Worm (Caenorhabditis elegans) whole organism, L4 larva: ENCODE measurements around the gene T03G6.7.

Experiments used
- F26F4.8 ChIP-seq: fragments of 200-800 bp; sonication (Bioruptor generic); conservative IDR thresholded peaks from 2 replicates; pipeline ENCODE4 v1.3.6; 2022; ENCODE audit warnings: missing genetic modification characterization, missing compliant biosample characterization
- F37D6.2 ChIP-seq: sonication (generic microtip); optimal IDR thresholded peaks from 2 replicates; lab custom pipeline; 2016; ENCODE audit warnings: mild to moderate bottlenecking, missing genetic modification characterization, missing compliant biosample characterization
- F49E8.2 ChIP-seq: sonication (generic microtip); optimal IDR thresholded peaks from 2 replicates; lab custom pipeline; 2016; ENCODE audit warnings: missing compliant biosample characterization, mild to moderate bottlenecking, missing genetic modification characterization, borderline replicate concordance
- R02D3.7 ChIP-seq: fragments of 150-350 bp; sonication (generic microtip); optimal IDR thresholded peaks from 3 replicates; lab custom pipeline; 2014; ENCODE audit warnings: missing biosample characterization, missing genetic modification characterization
- T26A8.4 ChIP-seq: fragments of 200-800 bp; sonication (Bioruptor generic); IDR thresholded peaks from 2 replicates; pipeline ENCODE4 v1.3.6; 2022; ENCODE audit warnings: missing genetic modification characterization, missing compliant biosample characterization
- Y105C5A.15 ChIP-seq: fragments of 200-800 bp; sonication (Bioruptor generic); IDR thresholded peaks from 2 replicates; pipeline ENCODE4 v1.3.6; 2022; ENCODE audit warnings: missing genetic modification characterization, missing compliant biosample characterization
- Y5F2A.4 ChIP-seq: fragments of 200-800 bp; sonication (Bioruptor generic); optimal IDR thresholded peaks from 2 replicates; lab custom pipeline; 2018; ENCODE audit warnings: mild to moderate bottlenecking, missing genetic modification characterization, missing compliant biosample characterization
- Y75B8A.6 ChIP-seq: fragments of 200-800 bp; sonication (Bioruptor generic); IDR thresholded peaks from 2 replicates; pipeline ENCODE4 v1.3.6; 2022; ENCODE audit warnings: missing genetic modification reagents, missing genetic modification characterization, missing compliant biosample characterization
- ZK337.2 ChIP-seq: fragments of 200-800 bp; sonication (Bioruptor generic); IDR thresholded peaks from 2 replicates; pipeline ENCODE4 v1.3.6; 2022; ENCODE audit warnings: missing genetic modification reagents, missing genetic modification characterization, missing compliant biosample characterization
- ZK546.5 ChIP-seq, 2 experiments: sonication (generic microtip); optimal IDR thresholded peaks; 2 replicates each; lab custom pipeline; 2017; ENCODE audit warnings: missing biosample characterization in 2 of 2, missing genetic modification characterization in 2 of 2
- aly-2 ChIP-seq: sonication (generic microtip); optimal IDR thresholded peaks from 2 replicates; lab custom pipeline; 2018; ENCODE audit warnings: missing biosample characterization, missing genetic modification characterization
- attf-4 ChIP-seq: sonication (generic microtip); optimal IDR thresholded peaks from 3 replicates; lab custom pipeline; 2017; ENCODE audit warnings: missing biosample characterization, missing genetic modification characterization
- ceh-28 ChIP-seq: fragments of 150-350 bp; optimal IDR thresholded peaks from 2 replicates; lab custom pipeline; 2014; ENCODE audit warnings: missing biosample characterization, missing genetic modification reagents, missing genetic modification characterization
- ceh-62 ChIP-seq: sonication (generic microtip); optimal IDR thresholded peaks from 2 replicates; lab custom pipeline; 2017; ENCODE audit warnings: missing biosample characterization, missing genetic modification characterization
- ceh-82 ChIP-seq: sonication (generic microtip); optimal IDR thresholded peaks from 2 replicates; lab custom pipeline; 2017; ENCODE audit warnings: missing biosample characterization, missing genetic modification characterization
- cey-2 ChIP-seq: sonication (generic microtip); optimal IDR thresholded peaks from 3 replicates; lab custom pipeline; 2017; ENCODE audit warnings: missing genetic modification characterization, mild to moderate bottlenecking, missing compliant biosample characterization, antibody characterized with exemption, borderline replicate concordance; ENCODE audit not compliant: insufficient read depth
- daf-12 ChIP-seq: fragments of 150-350 bp; optimal IDR thresholded peaks from 2 replicates; lab custom pipeline; 2014; ENCODE audit warnings: missing biosample characterization, missing genetic modification reagents, missing genetic modification characterization
- daf-16 ChIP-seq, 3 experiments: sonication (generic microtip); optimal IDR thresholded peaks; 2 replicates each; lab custom pipeline; 2016 to 2017; ENCODE audit warnings: missing genetic modification characterization in 3 of 3, missing genetic modification reagents in 3 of 3, mild to moderate bottlenecking in 2 of 3, missing compliant biosample characterization in 2 of 3, missing biosample characterization in 1 of 3, moderate library complexity in 1 of 3
- dmd-8 ChIP-seq: fragments of 200-800 bp; sonication (Bioruptor generic); IDR thresholded peaks from 2 replicates; pipeline ENCODE4 v1.3.6; 2022; ENCODE audit warnings: missing genetic modification characterization, missing compliant biosample characterization
- dmd-9 ChIP-seq: fragments of 200-800 bp; sonication (Bioruptor generic); IDR thresholded peaks from 2 replicates; pipeline ENCODE4 v1.3.6; 2022; ENCODE audit warnings: missing genetic modification reagents, missing genetic modification characterization, missing compliant biosample characterization
- duxl-1 ChIP-seq: sonication (generic microtip); optimal IDR thresholded peaks from 2 replicates; lab custom pipeline; 2016; ENCODE audit warnings: mild to moderate bottlenecking, missing genetic modification characterization, moderate library complexity, missing compliant biosample characterization; ENCODE audit not compliant: poor library complexity
- dve-1 ChIP-seq: sonication (generic microtip); optimal IDR thresholded peaks from 2 replicates; lab custom pipeline; 2017; ENCODE audit warnings: antibody characterized with exemption, mild to moderate bottlenecking, missing genetic modification characterization, missing compliant biosample characterization; ENCODE audit not compliant: insufficient read depth
- fkh-10 ChIP-seq: fragments of 150-350 bp; optimal IDR thresholded peaks from 2 replicates; lab custom pipeline; 2014; ENCODE audit warnings: missing biosample characterization, missing genetic modification reagents, missing genetic modification characterization
- fos-1 ChIP-seq: fragments of 150-350 bp; optimal IDR thresholded peaks from 2 replicates; lab custom pipeline; 2014; ENCODE audit warnings: missing biosample characterization, missing genetic modification characterization
- hif-1 ChIP-seq, 2 experiments: sonication (generic microtip); optimal IDR thresholded peaks; 2 replicates each; lab custom pipeline; 2016 to 2017; ENCODE audit warnings: missing compliant biosample characterization in 2 of 2, missing genetic modification characterization in 2 of 2, missing genetic modification reagents in 2 of 2, missing genotype in 2 of 2, mild to moderate bottlenecking in 1 of 2
- hlh-11 ChIP-seq: fragments of 200-800 bp; sonication (Bioruptor generic); optimal IDR thresholded peaks from 2 replicates; lab custom pipeline; 2018; ENCODE audit warnings: mild to moderate bottlenecking, missing genetic modification characterization, missing compliant biosample characterization
- hlh-30 ChIP-seq: sonication (generic microtip); optimal IDR thresholded peaks from 2 replicates; lab custom pipeline; 2017; ENCODE audit warnings: antibody characterized with exemption, mild to moderate bottlenecking, missing genetic modification characterization, missing compliant biosample characterization; ENCODE audit not compliant: insufficient read depth
- lin-13 ChIP-seq: fragments of 150-350 bp; optimal IDR thresholded peaks from 2 replicates; lab custom pipeline; 2014; ENCODE audit warnings: missing biosample characterization, missing genetic modification reagents, missing genetic modification characterization
- lin-15B ChIP-seq: fragments of 150-350 bp; sonication (generic microtip); optimal IDR thresholded peaks from 3 replicates; lab custom pipeline; 2014; ENCODE audit warnings: missing biosample characterization, missing genetic modification characterization
- lsy-2 ChIP-seq, 2 experiments: fragments of 150-350 bp in 1 of 2; sonication (generic microtip) in 1 of 2; optimal IDR thresholded peaks; 2 replicates each; lab custom pipeline; 2014 to 2017; ENCODE audit warnings: missing biosample characterization in 2 of 2, missing genetic modification characterization in 2 of 2
- madf-5 ChIP-seq, 2 experiments: fragments of 200-800 bp; sonication (Bioruptor generic); IDR thresholded peaks; 2 replicates each; pipeline ENCODE4 v1.3.6; 2022; ENCODE audit warnings: missing compliant biosample characterization in 2 of 2, missing genetic modification characterization in 2 of 2
- mes-2 ChIP-seq: sonication (generic microtip); optimal IDR thresholded peaks from 2 replicates; lab custom pipeline; 2016; ENCODE audit warnings: missing genotype, mild to moderate bottlenecking, missing genetic modification characterization, missing compliant biosample characterization; ENCODE audit not compliant: poor library complexity, severe bottlenecking
- mxl-3 ChIP-seq: fragments of 200-800 bp; sonication (Bioruptor generic); optimal IDR thresholded peaks from 2 replicates; lab custom pipeline; 2018; ENCODE audit warnings: mild to moderate bottlenecking, missing genetic modification characterization, missing compliant biosample characterization
- nhr-11 ChIP-seq: fragments of 150-350 bp; optimal IDR thresholded peaks from 2 replicates; lab custom pipeline; 2014; ENCODE audit warnings: missing biosample characterization, missing genetic modification characterization
- nhr-237 ChIP-seq: sonication (generic microtip); optimal IDR thresholded peaks from 2 replicates; lab custom pipeline; 2017; ENCODE audit warnings: missing biosample characterization, missing genetic modification characterization
- nhr-25 ChIP-seq: sonication (generic microtip); optimal IDR thresholded peaks from 2 replicates; lab custom pipeline; 2017; ENCODE audit warnings: missing genetic modification characterization, mild to moderate bottlenecking, missing compliant biosample characterization, antibody characterized with exemption, moderate library complexity, borderline replicate concordance; ENCODE audit not compliant: insufficient read depth
- nhr-28 ChIP-seq: fragments of 150-350 bp; optimal IDR thresholded peaks from 2 replicates; lab custom pipeline; 2014; ENCODE audit warnings: missing biosample characterization, missing genetic modification characterization
- nhr-42 ChIP-seq: fragments of 200-800 bp; sonication (Bioruptor generic); IDR thresholded peaks from 2 replicates; pipeline ENCODE4 v1.3.6; 2022; ENCODE audit warnings: missing genetic modification characterization, missing compliant biosample characterization
- nhr-77 ChIP-seq: fragments of 150-350 bp; optimal IDR thresholded peaks from 2 replicates; lab custom pipeline; 2014; ENCODE audit warnings: missing biosample characterization, missing genetic modification characterization
- pha-4 ChIP-seq, 2 experiments: fragments of 150-350 bp in 1 of 2; fragments of 200-800 bp in 1 of 2; sonication (Bioruptor generic) in 1 of 2; IDR thresholded peaks in 1 of 2; optimal IDR thresholded peaks in 1 of 2; 2 replicates each; pipeline versions ENCODE4 v1.3.6 to Lab custom; 2014 to 2022; ENCODE audit warnings: missing genetic modification characterization in 2 of 2, missing genetic modification reagents in 2 of 2, missing biosample characterization in 1 of 2, missing compliant biosample characterization in 1 of 2
- pqm-1 ChIP-seq: sonication (generic microtip); optimal IDR thresholded peaks from 2 replicates; lab custom pipeline; 2017; ENCODE audit warnings: missing biosample characterization, missing genetic modification characterization
- rbr-2 ChIP-seq: sonication (generic microtip); optimal IDR thresholded peaks from 2 replicates; lab custom pipeline; 2016; ENCODE audit warnings: missing genotype, missing genetic modification characterization, missing compliant biosample characterization
- spr-1 ChIP-seq: sonication (generic microtip); optimal IDR thresholded peaks from 2 replicates; lab custom pipeline; 2016; ENCODE audit warnings: mild to moderate bottlenecking, missing genetic modification characterization, missing compliant biosample characterization
- spr-3 ChIP-seq: fragments of 200-800 bp; sonication (Bioruptor generic); optimal IDR thresholded peaks from 2 replicates; lab custom pipeline; 2018; ENCODE audit warnings: mild to moderate bottlenecking, missing genetic modification characterization, missing compliant biosample characterization
- tra-1 ChIP-seq: fragments of 200-800 bp; sonication (Bioruptor generic); IDR thresholded peaks from 2 replicates; pipeline ENCODE4 v1.3.6; 2022; ENCODE audit warnings: missing genetic modification reagents, missing genetic modification characterization, missing compliant biosample characterization
- unc-130 ChIP-seq: sonication (generic microtip); optimal IDR thresholded peaks from 2 replicates; lab custom pipeline; 2016; ENCODE audit warnings: missing genetic modification reagents, missing genetic modification characterization, missing compliant biosample characterization
- unc-39 ChIP-seq: sonication (generic microtip); optimal IDR thresholded peaks from 2 replicates; lab custom pipeline; 2017; ENCODE audit warnings: missing biosample characterization, missing genetic modification characterization
- vab-7 ChIP-seq: fragments of 200-800 bp; sonication (Bioruptor generic); IDR thresholded peaks from 2 replicates; pipeline ENCODE4 v1.3.6; 2022; ENCODE audit warnings: missing genetic modification reagents, missing genetic modification characterization, missing compliant biosample characterization
- ztf-7 ChIP-seq: fragments of 150-350 bp; optimal IDR thresholded peaks from 2 replicates; lab custom pipeline; 2014; ENCODE audit warnings: missing biosample characterization, missing genetic modification characterization

Gene T03G6.7

ce11 chrX:2553433-2553860, 40.4 kb upstream of the T03G6.7 start (continued):
- TF ChIP-seq nhr-11 (tag; lab: Kevin White, UChicago) (no peak), nhr-42 (GFP tag; lab: Robert Waterston, UW) (peak; percentile 55; the same call in 1 of the 2 replicates), ZK337.2 (GFP tag; lab: Robert Waterston, UW) (peak; percentile 81), aly-2 (tag; lab: Kevin White, UChicago) (no peak), ceh-82 (tag; lab: Kevin White, UChicago) (no peak), F49E8.2 (tag; lab: Kevin White, UChicago) (peak; percentile 72), duxl-1 (tag; lab: Kevin White, UChicago) (peak; percentile 52), ceh-28 (no peak), nhr-28 (tag; lab: Kevin White, UChicago) (peak; percentile 65), cey-2 (tag; lab: Kevin White, UChicago) (no peak), daf-16 (GFP tag; optimal IDR thresholded peaks at IDR 0.05; lab: Kevin White, UChicago) (peak; percentile 68 to 91), daf-16 (tag; optimal IDR thresholded peaks at IDR 0.05; lab: Kevin White, UChicago) (peak; percentile 75), dmd-9 (GFP tag; lab: Robert Waterston, UW) (peak; percentile 58; the same call in 1 of the 2 replicates), spr-1 (tag; lab: Kevin White, UChicago) (peak; percentile 75), daf-12 (tag; lab: Kevin White, UChicago) (no peak), attf-4 (tag; lab: Kevin White, UChicago) (no peak), fkh-10 (GFP tag; lab: Kevin White, UChicago) (no peak), F26F4.8 (GFP tag; lab: Robert Waterston, UW) (peak; percentile 81), unc-130 (GFP tag; lab: Kevin White, UChicago) (peak; percentile 25), F37D6.2 (peak; percentile 60), lin-13 (GFP tag; lab: Kevin White, UChicago) (peak; percentile 53), hif-1 (tag; optimal IDR thresholded peaks at IDR 0.05; lab: Kevin White, UChicago) (peak in 1 of 2 experiments; percentile 45), Y5F2A.4 (GFP tag; lab: Kevin White, UChicago) (peak; percentile 85), madf-5 (GFP tag; IDR thresholded peaks at IDR 0.05; lab: Robert Waterston, UW) (peak; percentile 37 to 86; a peak in 1 of 4 replicates), unc-39 (tag; lab: Kevin White, UChicago) (no peak), nhr-25 (tag; lab: Kevin White, UChicago) (peak; percentile 35), dve-1 (peak; percentile 57), spr-3 (peak; percentile 43), rbr-2 (peak; percentile 84), R02D3.7 (tag; lab: Kevin White, UChicago) (no peak), mxl-3 (peak; percentile 76), tra-1 (peak; percentile 80), hlh-30 (tag; lab: Kevin White, UChicago) (peak; percentile 94), T26A8.4 (GFP tag; lab: Robert Waterston, UW) (peak; percentile 83), ZK546.5 (tag; optimal IDR thresholded peaks at IDR 0.05; lab: Kevin White, UChicago) (no peak), nhr-237 (tag; lab: Kevin White, UChicago) (no peak), dmd-8 (peak; percentile 70), Y75B8A.6 (GFP tag; lab: Robert Waterston, UW) (peak; percentile 60; the same call in 1 of the 2 replicates), ztf-7 (tag; lab: Kevin White, UChicago) (peak; percentile 60), mes-2 (tag; lab: Kevin White, UChicago) (peak; percentile 75), ceh-62 (tag; lab: Kevin White, UChicago) (no peak), pha-4 (GFP tag; IDR thresholded peaks at IDR 0.05; lab: Robert Waterston, UW) (peak; percentile 83), pha-4 (tag; optimal IDR thresholded peaks at IDR 0.05; lab: Kevin White, UChicago) (no peak), Y105C5A.15 (GFP tag; lab: Robert Waterston, UW) (0 out of 2 replicates have a peak, but pooled peaks have one; percentile 19), lin-15B (tag; lab: Kevin White, UChicago) (no peak), lsy-2 (tag; optimal IDR thresholded peaks at IDR 0.05; lab: Kevin White, UChicago) (peak in 1 of 2 experiments; percentile 66), nhr-77 (tag; lab: Kevin White, UChicago) (peak; percentile 16), hlh-11 (tag; lab: Kevin White, UChicago) (peak; percentile 69), pqm-1 (tag; lab: Kevin White, UChicago) (no peak), fos-1 (tag; lab: Kevin White, UChicago) (no peak), vab-7 (GFP tag; lab: Robert Waterston, UW) (peak; percentile 82)
